Worm (Caenorhabditis elegans): ENCODE data around the gene C08F1.6.

DNA sequence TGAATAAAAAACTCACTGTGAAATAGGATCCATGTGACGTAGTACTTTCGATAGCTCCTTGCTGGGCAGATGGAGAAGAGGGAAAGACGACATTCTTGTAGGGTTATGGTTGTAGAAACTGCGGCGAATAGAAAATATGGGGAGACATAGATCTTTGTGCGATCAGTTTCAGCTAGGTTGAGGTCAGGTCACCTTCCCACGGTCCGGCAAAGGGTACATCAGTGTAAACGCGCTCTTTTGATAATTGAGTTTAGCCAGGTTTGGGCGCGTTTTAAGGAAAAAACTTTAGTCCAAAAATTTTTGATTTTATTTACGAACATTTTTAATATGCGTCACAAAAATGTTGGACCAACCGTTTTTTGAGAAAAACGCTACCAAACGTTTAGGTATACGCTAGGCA is 31.9 kb downstream of the C08F1.6 start, which contains the start of gene F36H5.17:
- TF ChIP-seq sup-37 (GFP tag; optimal IDR thresholded peaks at IDR 0.05): no peak
- TF ChIP-seq pqm-1 (tag; optimal IDR thresholded peaks at IDR 0.05): no peak
- no peak for TF ChIP-seq lin-14 (GFP tag; optimal IDR thresholded peaks at IDR 0.05)
- TF ChIP-seq zip-4 (GFP tag; optimal IDR thresholded peaks at IDR 0.05): no peak
- no peak for TF ChIP-seq pax-3 (tag; optimal IDR thresholded peaks at IDR 0.05)
- no peak for TF ChIP-seq nhr-11 (tag; optimal IDR thresholded peaks at IDR 0.05)
- no peak for TF ChIP-seq snpc-4 (tag; optimal IDR thresholded peaks at IDR 0.05)
- no peak for TF ChIP-seq nhr-76 (tag; optimal IDR thresholded peaks at IDR 0.05)
- no peak for TF ChIP-seq lin-39 (tag; optimal IDR thresholded peaks at IDR 0.05)

All from whole organism, L1 larva.